Fruit fly (Drosophila melanogaster) whole organism, embryonic: ENCODE results near the gene CG31809.

Experiments used
- Antp ChIP-seq: fragments of 200-800 bp; sonication (Bioruptor generic); optimal IDR thresholded peaks from 3 replicates; lab custom pipeline; 2016; ENCODE audit warnings: missing biosample characterization, missing genetic modification characterization
- B-H2 ChIP-seq: fragments of 200-800 bp; sonication (Bioruptor generic); optimal IDR thresholded peaks from 2 replicates; lab custom pipeline; 2018; ENCODE audit warnings: missing biosample characterization, mild to moderate bottlenecking, missing genetic modification characterization
- CG11456 ChIP-seq: fragments of 200-800 bp; sonication (Bioruptor generic); IDR thresholded peaks from 3 replicates; pipeline ENCODE4 v1.3.6; 2022; ENCODE audit warnings: missing biosample characterization, missing genetic modification characterization
- CG11696 ChIP-seq: fragments of 200-800 bp; sonication (Bioruptor generic); IDR thresholded peaks from 2 replicates; pipeline ENCODE4 v1.3.6; 2022; ENCODE audit warnings: missing biosample characterization, missing genetic modification characterization
- CG12659 ChIP-seq: fragments of 200-800 bp; sonication (Bioruptor generic); optimal IDR thresholded peaks from 3 replicates; lab custom pipeline; 2017; ENCODE audit warnings: mild to moderate bottlenecking, missing biosample characterization, missing genetic modification reagents, missing genetic modification characterization
- CG12744 ChIP-seq: fragments of 200-800 bp; sonication (Bioruptor generic); optimal IDR thresholded peaks from 2 replicates; lab custom pipeline; 2016; ENCODE audit warnings: missing biosample characterization, missing genetic modification characterization
- CG12942 ChIP-seq: fragments of 200-800 bp; sonication (Bioruptor generic); optimal IDR thresholded peaks from 3 replicates; lab custom pipeline; 2016; ENCODE audit warnings: missing biosample characterization, missing genetic modification characterization
- CG13287 ChIP-seq: fragments of 200-800 bp; sonication (Bioruptor generic); IDR thresholded peaks from 2 replicates; pipeline ENCODE4 v1.3.6; 2022; ENCODE audit warnings: missing biosample characterization, missing genetic modification characterization; ENCODE audit not compliant: partially characterized antibody
- CG17361 ChIP-seq: fragments of 200-800 bp; sonication (Bioruptor generic); IDR thresholded peaks from 3 replicates; pipeline ENCODE4 v1.3.6; 2022; ENCODE audit warnings: missing biosample characterization, missing genetic modification characterization
- CG17385 ChIP-seq: fragments of 200-800 bp; sonication (Bioruptor generic); optimal IDR thresholded peaks from 3 replicates; lab custom pipeline; 2018; ENCODE audit warnings: missing biosample characterization, mild to moderate bottlenecking, missing genetic modification characterization
- CG3995 ChIP-seq: fragments of 200-800 bp; sonication (Bioruptor generic); optimal IDR thresholded peaks from 3 replicates; lab custom pipeline; 2016; ENCODE audit warnings: missing biosample characterization, missing genetic modification characterization
- CG4404 ChIP-seq: fragments of 200-800 bp; sonication (Bioruptor generic); IDR thresholded peaks from 2 replicates; pipeline ENCODE4 v1.3.6; 2022; ENCODE audit warnings: missing biosample characterization, missing genetic modification characterization
- CG4820 ChIP-seq: fragments of 200-800 bp; sonication (Bioruptor generic); optimal IDR thresholded peaks from 3 replicates; lab custom pipeline; 2016; ENCODE audit warnings: missing biosample characterization, missing genetic modification characterization
- CG6254 ChIP-seq: fragments of 200-800 bp; sonication (Bioruptor generic); optimal IDR thresholded peaks from 3 replicates; lab custom pipeline; 2017; ENCODE audit warnings: mild to moderate bottlenecking, missing biosample characterization, missing genetic modification reagents, missing genetic modification characterization
- CG8089 ChIP-seq: fragments of 200-800 bp; sonication (Bioruptor generic); optimal IDR thresholded peaks from 3 replicates; lab custom pipeline; 2016; ENCODE audit warnings: missing biosample characterization, missing genetic modification characterization
- CG9609 ChIP-seq: fragments of 200-800 bp; sonication (Bioruptor generic); optimal IDR thresholded peaks from 3 replicates; lab custom pipeline; 2016; ENCODE audit warnings: missing biosample characterization, missing genetic modification characterization
- CG9932 ChIP-seq: fragments of 200-800 bp; sonication (Bioruptor generic); IDR thresholded peaks from 2 replicates; pipeline ENCODE4 v1.3.6; 2022; ENCODE audit warnings: missing biosample characterization, missing genetic modification characterization
- Dip3 ChIP-seq: fragments of 200-800 bp; sonication (Bioruptor generic); optimal IDR thresholded peaks from 3 replicates; lab custom pipeline; 2016; ENCODE audit warnings: missing biosample characterization, missing genetic modification characterization
- Ets97D ChIP-seq: fragments of 200-800 bp; sonication (Bioruptor generic); optimal IDR thresholded peaks from 3 replicates; lab custom pipeline; 2016; ENCODE audit warnings: missing biosample characterization, missing genetic modification characterization
- HLH3B ChIP-seq: fragments of 200-800 bp; sonication (Bioruptor generic); IDR thresholded peaks from 2 replicates; pipeline ENCODE4 v1.3.6; 2022; ENCODE audit warnings: missing biosample characterization, missing genetic modification characterization
- HLH54F ChIP-seq: fragments of 200-800 bp; sonication (Bioruptor generic); optimal IDR thresholded peaks from 3 replicates; lab custom pipeline; 2016; ENCODE audit warnings: missing biosample characterization, missing genetic modification characterization
- Hey ChIP-seq: fragments of 200-800 bp; sonication (Bioruptor generic); optimal IDR thresholded peaks from 3 replicates; lab custom pipeline; 2018; ENCODE audit warnings: missing biosample characterization, mild to moderate bottlenecking, missing genetic modification characterization
- Jarid2 ChIP-seq: fragments of 200-800 bp; sonication (Bioruptor generic); optimal IDR thresholded peaks from 3 replicates; lab custom pipeline; 2017; ENCODE audit warnings: mild to moderate bottlenecking, missing biosample characterization, missing genetic modification reagents, missing genetic modification characterization
- NC2α ChIP-seq: fragments of 200-800 bp; sonication (Bioruptor generic); optimal IDR thresholded peaks from 2 replicates; lab custom pipeline; 2016; ENCODE audit warnings: missing biosample characterization, missing genetic modification characterization
- Ptx1 ChIP-seq: fragments of 200-800 bp; sonication (Bioruptor generic); IDR thresholded peaks from 2 replicates; pipeline ENCODE4 v1.3.6; 2022; ENCODE audit warnings: missing biosample characterization, missing genetic modification characterization
- ac ChIP-seq: fragments of 200-800 bp; sonication (Bioruptor generic); optimal IDR thresholded peaks from 3 replicates; lab custom pipeline; 2017; ENCODE audit warnings: missing biosample characterization, mild to moderate bottlenecking, missing genetic modification characterization
- ara ChIP-seq: fragments of 200-800 bp; sonication (Bioruptor generic); IDR thresholded peaks from 2 replicates; pipeline ENCODE4 v1.3.6; 2022; ENCODE audit warnings: missing biosample characterization, missing genetic modification characterization
- az2 ChIP-seq: fragments of 200-800 bp; sonication (Bioruptor generic); optimal IDR thresholded peaks from 3 replicates; lab custom pipeline; 2016; ENCODE audit warnings: missing biosample characterization, missing genetic modification characterization
- bcd ChIP-seq: fragments of 200-800 bp; sonication (Bioruptor generic); optimal IDR thresholded peaks from 2 replicates; lab custom pipeline; 2017; ENCODE audit warnings: missing biosample characterization, mild to moderate bottlenecking, missing genetic modification characterization
- btn ChIP-seq: fragments of 200-800 bp; sonication (Bioruptor generic); optimal IDR thresholded peaks from 2 replicates; lab custom pipeline; 2016; ENCODE audit warnings: missing biosample characterization, missing genetic modification characterization
- chif ChIP-seq, 2 experiments: fragments of 200-800 bp; sonication (Bioruptor generic); optimal IDR thresholded peaks; 3 replicates each; lab custom pipeline; 2016; ENCODE audit warnings: missing biosample characterization in 2 of 2, missing genetic modification characterization in 2 of 2
- crc ChIP-seq: fragments of 200-800 bp; sonication (Bioruptor generic); optimal IDR thresholded peaks from 2 replicates; lab custom pipeline; 2016; ENCODE audit warnings: missing biosample characterization, missing genetic modification characterization
- crol ChIP-seq: fragments of 200-800 bp; sonication (Bioruptor generic); IDR thresholded peaks from 2 replicates; pipeline ENCODE4 v1.3.6; 2022; ENCODE audit warnings: missing biosample characterization, missing genetic modification characterization
- fd102C ChIP-seq: fragments of 200-800 bp; sonication (Bioruptor generic); optimal IDR thresholded peaks from 2 replicates; lab custom pipeline; 2018; ENCODE audit warnings: missing biosample characterization, mild to moderate bottlenecking, missing genetic modification characterization, moderate library complexity
- grn ChIP-seq: fragments of 200-800 bp; sonication (Bioruptor generic); optimal IDR thresholded peaks from 3 replicates; lab custom pipeline; 2017; ENCODE audit warnings: missing biosample characterization, missing genetic modification characterization
- hbn ChIP-seq: fragments of 200-800 bp; sonication (Bioruptor generic); IDR thresholded peaks from 2 replicates; pipeline ENCODE4 v1.3.6; 2022; ENCODE audit warnings: missing biosample characterization, missing genetic modification characterization; ENCODE audit not compliant: partially characterized antibody
- inv ChIP-seq: fragments of 200-800 bp; sonication (Bioruptor generic); IDR thresholded peaks from 2 replicates; pipeline ENCODE4 v1.3.6; 2022; ENCODE audit warnings: missing biosample characterization, missing genetic modification characterization; ENCODE audit not compliant: partially characterized antibody
- jing ChIP-seq: fragments of 200-800 bp; sonication (Bioruptor generic); optimal IDR thresholded peaks from 2 replicates; lab custom pipeline; 2018; ENCODE audit warnings: missing biosample characterization, mild to moderate bottlenecking, missing genetic modification characterization
- kni ChIP-seq: fragments of 200-800 bp; sonication (Bioruptor generic); optimal IDR thresholded peaks from 3 replicates; lab custom pipeline; 2017; ENCODE audit warnings: mild to moderate bottlenecking, missing biosample characterization, missing genetic modification reagents, missing genetic modification characterization
- otp ChIP-seq: fragments of 200-800 bp; sonication (Bioruptor generic); IDR thresholded peaks from 3 replicates; pipeline ENCODE4, ENCODE4 v1.3.6; 2022; ENCODE audit warnings: missing biosample characterization, missing genetic modification characterization
- p53 ChIP-seq: fragments of 200-800 bp; sonication (Bioruptor generic); optimal IDR thresholded peaks from 2 replicates; lab custom pipeline; 2016; ENCODE audit warnings: missing biosample characterization, missing genetic modification characterization
- prd ChIP-seq, 3 experiments: fragments of >200 bp in 2 of 3; fragments of 200-800 bp in 1 of 3; sonication (Bioruptor generic) in 1 of 3; optimal IDR thresholded peaks in 2 of 3; IDR thresholded peaks in 1 of 3; 2 replicates in 2 of 3; 3 replicates in 1 of 3; pipeline versions ENCODE4 v1.3.6 to Lab custom; 2017 to 2022; ENCODE audit warnings: missing biosample characterization in 1 of 3, missing genetic modification characterization in 1 of 3
- salm ChIP-seq: fragments of 200-800 bp; sonication (Bioruptor generic); optimal IDR thresholded peaks from 2 replicates; lab custom pipeline; 2018; ENCODE audit warnings: missing biosample characterization, mild to moderate bottlenecking, missing genetic modification characterization
- sens-2 ChIP-seq: fragments of 200-800 bp; sonication (Bioruptor generic); IDR thresholded peaks from 2 replicates; pipeline ENCODE4 v1.3.6; 2022; ENCODE audit warnings: missing biosample characterization, missing genetic modification characterization
- ssp ChIP-seq: fragments of 200-800 bp; sonication (Bioruptor generic); IDR thresholded peaks from 2 replicates; pipeline ENCODE4 v1.3.6; 2022; ENCODE audit warnings: missing biosample characterization, missing genetic modification characterization
- stwl ChIP-seq: fragments of 200-800 bp; sonication (Bioruptor generic); optimal IDR thresholded peaks from 3 replicates; lab custom pipeline; 2018; ENCODE audit warnings: missing biosample characterization, mild to moderate bottlenecking, missing genetic modification characterization, moderate library complexity
- tio ChIP-seq: fragments of 200-800 bp; sonication (Bioruptor generic); optimal IDR thresholded peaks from 2 replicates; lab custom pipeline; 2017; ENCODE audit warnings: missing biosample characterization, missing genetic modification characterization, inconsistent platforms
- toy ChIP-seq: fragments of 200-800 bp; sonication (Bioruptor generic); IDR thresholded peaks from 2 replicates; pipeline ENCODE4 v1.3.6; 2022; ENCODE audit warnings: missing biosample characterization, missing genetic modification characterization
- zfh1 ChIP-seq: fragments of 200-800 bp; sonication (Bioruptor generic); IDR thresholded peaks from 3 replicates; pipeline ENCODE4 v1.3.6; 2022; ENCODE audit warnings: missing biosample characterization, missing genetic modification characterization

The CG31809 gene

dm6 chr2L:16887660-16888573 lies 29.4 kb upstream of the CG31809 start, which contains the start of the genes osi and tweek (continued):
- TF ChIP-seq CG11456 (GFP tag; lab: Robert Waterston, UW) (peak; percentile 68; the same call in 2 of the 3 replicates), CG4820 (GFP tag; lab: Kevin White, UChicago) (peak; percentile 47), CG8089 (GFP tag; lab: Kevin White, UChicago) (peak; percentile 12), CG12744 (GFP tag; lab: Kevin White, UChicago) (no peak), B-H2 (peak; percentile 28), Jarid2 (GFP tag; lab: Kevin White, UChicago) (peak; percentile 60), inv (GFP tag; lab: Robert Waterston, UW) (peak; percentile 89), HLH3B (GFP tag; lab: Robert Waterston, UW) (no peak), stwl (tag; lab: Kevin White, UChicago) (peak; percentile 34), CG12942 (GFP tag; lab: Kevin White, UChicago) (peak; percentile 67), az2 (peak; percentile 70), Antp (GFP tag; lab: Kevin White, UChicago) (no peak), zfh1 (GFP tag; lab: Robert Waterston, UW) (no peak), CG6254 (no peak), p53 (GFP tag; lab: Kevin White, UChicago) (no peak), tio (GFP tag; lab: Kevin White, UChicago) (peak; percentile 88), CG9932 (GFP tag; lab: Robert Waterston, UW) (peak; percentile 86), Ets97D (no peak), NC2α (GFP tag; lab: Kevin White, UChicago) (no peak), CG3995 (GFP tag; lab: Kevin White, UChicago) (peak; percentile 94), CG4404 (GFP tag; lab: Robert Waterston, UW) (peak; percentile 53), jing (peak; percentile 29), bcd (peak; percentile 57), btn (GFP tag; lab: Kevin White, UChicago) (no peak), HLH54F (peak; percentile 63), Dip3 (GFP tag; lab: Kevin White, UChicago) (peak; percentile 11), ara (GFP tag; lab: Robert Waterston, UW) (no peak), kni (no peak), sens-2 (GFP tag; lab: Robert Waterston, UW) (no peak), crol (GFP tag; lab: Robert Waterston, UW) (no peak), CG13287 (peak; percentile 82), chif (GFP tag; optimal IDR thresholded peaks at IDR 0.05; lab: Kevin White, UChicago) (peak; percentile 11 to 43), ac (GFP tag; lab: Kevin White, UChicago) (no peak), crc (peak; percentile 21), CG17361 (GFP tag; lab: Robert Waterston, UW) (no peak; the same call in 2 of the 3 replicates), CG11696 (GFP tag; lab: Robert Waterston, UW) (no peak), hbn (GFP tag; lab: Robert Waterston, UW) (peak; percentile 70), toy (GFP tag; lab: Robert Waterston, UW) (no peak), CG17385 (GFP tag; lab: Kevin White, UChicago) (peak; percentile 96), Hey (tag; lab: Kevin White, UChicago) (peak; percentile 52), otp (GFP tag; lab: Robert Waterston, UW) (no peak), salm (tag; lab: Kevin White, UChicago) (no peak), grn (peak; percentile 32), CG9609 (GFP tag; lab: Kevin White, UChicago) (peak; percentile 55), prd (optimal IDR thresholded peaks at IDR 0.05; lab: Kevin White, UChicago) (no peak), prd (GFP tag; IDR thresholded peaks at IDR 0.05; lab: Robert Waterston, UW) (peak; percentile 44; the same call in 2 of the 3 replicates), Ptx1 (GFP tag; lab: Robert Waterston, UW) (peak; percentile 61), ssp (GFP tag; lab: Robert Waterston, UW) (peak; percentile 40), CG12659 (GFP tag; lab: Kevin White, UChicago) (peak; percentile 65), fd102C (GFP tag; lab: Kevin White, UChicago) (no peak)
